Worm (Caenorhabditis elegans): Measurements from ENCODE around the gene Y75B12B.3.

The Y75B12B.3 gene

DNA sequence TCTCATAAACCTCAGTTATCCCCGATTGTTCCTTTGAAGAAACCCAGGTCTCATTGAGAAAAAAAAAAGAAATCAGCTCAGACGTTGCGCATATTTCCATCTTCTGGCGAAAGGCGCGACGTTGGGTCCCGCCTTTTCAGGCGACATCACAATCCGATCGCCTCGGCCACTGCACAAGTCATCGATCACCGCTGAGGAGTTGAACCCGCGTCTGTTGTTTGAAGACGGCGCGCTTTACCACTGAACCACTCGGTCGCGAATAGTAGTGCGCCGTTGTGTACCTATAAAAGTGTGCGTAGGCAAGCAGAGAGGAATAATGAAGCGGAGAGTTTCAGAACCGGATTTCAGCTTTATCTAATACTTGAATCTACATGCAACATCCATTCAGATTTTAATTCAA, 4.8 kb upstream of the Y75B12B.3 start, which contains the start of gene Y75B12B.11:
Gene Y75B12B.11, plus strand, starts transcription at position 394 of the 400 bp plus-strand sequence.
- TF ChIP-seq dve-1 (tag; optimal IDR thresholded peaks at IDR 0.05) (peak; percentile 87), ceh-31 (tag; optimal IDR thresholded peaks at IDR 0.05) (peak; percentile 75), T23F11.4 (GFP tag; optimal IDR thresholded peaks at IDR 0.05) (peak; percentile 89), ceh-45 (GFP tag; IDR thresholded peaks at IDR 0.05) (peak; percentile 81), pag-3 (tag; optimal IDR thresholded peaks at IDR 0.05; ENCODE audit: borderline replicate concordance) (no peak), ceh-18 (tag; optimal IDR thresholded peaks at IDR 0.05) (peak; percentile 78), ceh-30 (tag; optimal IDR thresholded peaks at IDR 0.05) (peak; percentile 82), ceh-9 (tag; optimal IDR thresholded peaks at IDR 0.05) (peak; percentile 68), nfya-1 (tag; optimal IDR thresholded peaks at IDR 0.05) (peak; percentile 70), hlh-15 (tag; optimal IDR thresholded peaks at IDR 0.05) (peak; percentile 80), ama-1 (optimal IDR thresholded peaks at IDR 0.05) (no peak), sdc-2 (tag; optimal IDR thresholded peaks at IDR 0.05) (peak; percentile 84), K09A11.1 (tag; optimal IDR thresholded peaks at IDR 0.05; ENCODE audit: insufficient read depth) (peak; percentile 77), ceh-34 (tag; optimal IDR thresholded peaks at IDR 0.05) (peak; percentile 88), gmeb-2 (tag; optimal IDR thresholded peaks at IDR 0.05) (peak; percentile 80), C08G9.2 (tag; optimal IDR thresholded peaks at IDR 0.05) (peak; percentile 82), sox-4 (tag; optimal IDR thresholded peaks at IDR 0.05) (peak; percentile 87), hlh-8 (tag; optimal IDR thresholded peaks at IDR 0.05) (peak; percentile 84), pha-2 (tag; optimal IDR thresholded peaks at IDR 0.05) (peak; percentile 90), pax-1 (tag; optimal IDR thresholded peaks at IDR 0.05) (no peak), ceh-2 (tag; optimal IDR thresholded peaks at IDR 0.05) (peak; percentile 88), nhr-232 (tag; optimal IDR thresholded peaks at IDR 0.05) (peak; percentile 84), npax-4 (tag; optimal IDR thresholded peaks at IDR 0.05) (peak; percentile 74), fkh-6 (tag; optimal IDR thresholded peaks at IDR 0.05) (peak; percentile 86), nhr-11 (tag; optimal IDR thresholded peaks at IDR 0.05) (no peak), ceh-24 (tag; optimal IDR thresholded peaks at IDR 0.05) (peak; percentile 84), mec-3 (tag; optimal IDR thresholded peaks at IDR 0.05; ENCODE audit: borderline replicate concordance) (peak; percentile 26), ceh-14 (tag; optimal IDR thresholded peaks at IDR 0.05) (peak; percentile 93), che-1 (tag; optimal IDR thresholded peaks at IDR 0.05) (peak; percentile 90), rnt-1 (tag; optimal IDR thresholded peaks at IDR 0.05) (peak; percentile 76), C38D4.7 (GFP tag; optimal IDR thresholded peaks at IDR 0.05) (peak; percentile 86), hlh-13 (GFP tag; optimal IDR thresholded peaks at IDR 0.05) (peak; percentile 75), hlh-30 (tag; optimal IDR thresholded peaks at IDR 0.05; ENCODE audit: insufficient read depth) (peak; percentile 67), ceh-48 (tag; optimal IDR thresholded peaks at IDR 0.05) (peak; percentile 74), sox-2 (GFP tag; IDR thresholded peaks at IDR 0.05) (peak; percentile 62; the same call in 1 of the 2 replicates), ref-2 (tag; optimal IDR thresholded peaks at IDR 0.05) (peak; percentile 87), tbx-2 (tag; optimal IDR thresholded peaks at IDR 0.05) (peak; percentile 86), ttx-3 (tag; optimal IDR thresholded peaks at IDR 0.05) (peak; percentile 87), pha-4 (tag; optimal IDR thresholded peaks at IDR 0.05) (no peak), lim-6 (tag; optimal IDR thresholded peaks at IDR 0.05) (peak; percentile 46), pros-1 (tag; optimal IDR thresholded peaks at IDR 0.05) (peak; percentile 47), unc-55 (GFP tag; optimal IDR thresholded peaks at IDR 0.05) (peak; percentile 8), zip-5 (tag; optimal IDR thresholded peaks at IDR 0.05) (peak; percentile 50), Y22D7AL.16 (tag; optimal IDR thresholded peaks at IDR 0.05) (peak; percentile 77), elt-4 (tag; optimal IDR thresholded peaks at IDR 0.05) (peak; percentile 82), lin-11 (tag; optimal IDR thresholded peaks at IDR 0.05) (peak; percentile 81), ceh-19 (GFP tag; optimal IDR thresholded peaks at IDR 0.05) (peak; percentile 93), ceh-6 (GFP tag; optimal IDR thresholded peaks at IDR 0.05) (peak; percentile 87), tbx-7 (tag; optimal IDR thresholded peaks at IDR 0.05) (peak; percentile 59), madf-2 (tag; optimal IDR thresholded peaks at IDR 0.05) (peak; percentile 85), ztf-16 (tag; optimal IDR thresholded peaks at IDR 0.05) (peak; percentile 84), unc-86 (tag; optimal IDR thresholded peaks at IDR 0.05) (peak; percentile 79), ets-4 (tag; optimal IDR thresholded peaks at IDR 0.05) (peak; percentile 69)

All from whole organism, late embryonic.